Fruit fly (Drosophila melanogaster): ENCODE measurements around the gene sloth2.

- TF ChIP-seq CTCF (optimal IDR thresholded peaks at IDR 0.05) (no peak), CG8478 (optimal IDR thresholded peaks at IDR 0.05) (no peak)
Measured at dm6 chrX:6988082-6988481, 23.1 kb upstream of the sloth2 start.

Data from S2 (cell line).